Fruit fly (Drosophila melanogaster): ENCODE results near the gene SpdS.

The SpdS gene

DNA sequence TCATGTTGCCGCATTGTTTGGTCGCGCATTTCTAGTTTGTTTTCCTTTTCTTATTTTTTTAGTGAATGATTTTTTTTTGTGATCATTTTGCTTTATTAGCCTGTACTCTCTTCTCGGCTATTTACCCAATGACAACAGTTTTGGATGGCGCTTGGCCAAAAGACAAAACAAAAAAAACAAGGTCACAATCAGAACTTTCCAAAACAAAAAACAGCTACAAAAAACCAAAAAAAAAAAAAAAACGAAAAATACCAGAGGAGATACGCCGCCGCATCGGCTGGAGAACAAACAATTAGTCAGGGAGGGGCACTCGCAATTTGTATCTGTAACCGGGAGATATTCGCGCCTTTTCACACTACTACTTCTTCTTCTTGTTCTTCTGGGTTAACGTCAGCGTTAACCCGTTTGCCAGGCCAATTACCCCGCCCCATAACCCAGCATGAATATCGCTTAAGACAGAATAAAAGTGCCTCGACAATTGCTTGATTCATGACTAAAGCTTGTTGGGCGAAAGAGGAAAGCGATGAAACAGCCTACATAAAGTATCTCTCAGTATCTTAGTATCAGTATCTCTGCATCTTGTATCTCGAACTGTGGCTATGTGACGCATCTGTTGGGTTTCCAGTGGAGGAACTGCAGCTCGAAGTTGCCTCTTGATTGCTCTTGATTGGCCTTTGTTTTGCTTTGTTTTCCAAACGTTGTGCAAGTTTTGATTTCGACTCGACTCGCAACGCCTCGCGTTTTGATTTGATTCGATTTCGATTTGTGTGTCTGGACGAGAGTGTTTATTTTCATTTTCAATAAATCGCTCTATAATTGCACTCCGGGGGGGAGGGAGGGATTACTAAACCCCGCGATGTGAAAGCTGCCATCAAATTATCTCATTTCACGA lies 24.3 kb upstream of the SpdS start:
- TF ChIP-seq fd96Ca (GFP tag; IDR thresholded peaks at IDR 0.05) (no peak), EcR (GFP tag; optimal IDR thresholded peaks at IDR 0.05) (peak; percentile 83)

dm6 chr3R:9608206-9608605 lies 23.2 kb upstream of the SpdS start:
- TF ChIP-seq CG17806 (tag; optimal IDR thresholded peaks at IDR 0.05) (no peak), CG9948 (tag; optimal IDR thresholded peaks at IDR 0.05) (no peak), gl (tag; optimal IDR thresholded peaks at IDR 0.05) (no peak), CG13204 (GFP tag; optimal IDR thresholded peaks at IDR 0.05) (no peak), Pif1B (GFP tag; optimal IDR thresholded peaks at IDR 0.05) (no peak), CG15710 (tag; optimal IDR thresholded peaks at IDR 0.05) (no peak), CG10348 (GFP tag; IDR thresholded peaks at IDR 0.05) (no peak), CG34367 (tag; optimal IDR thresholded peaks at IDR 0.05) (no peak), CG14655 (GFP tag; optimal IDR thresholded peaks at IDR 0.05) (no peak), CG8301 (tag; optimal IDR thresholded peaks at IDR 0.05) (no peak), Ets98B (GFP tag; IDR thresholded peaks at IDR 0.05) (no peak), Snoo (tag; optimal IDR thresholded peaks at IDR 0.05) (no peak), CG8159 (tag; optimal IDR thresholded peaks at IDR 0.05) (no peak), fd96Ca (GFP tag; IDR thresholded peaks at IDR 0.05) (no peak), D1 (tag; optimal IDR thresholded peaks at IDR 0.05) (no peak), EcR (GFP tag; optimal IDR thresholded peaks at IDR 0.05) (no peak)

DNA sequence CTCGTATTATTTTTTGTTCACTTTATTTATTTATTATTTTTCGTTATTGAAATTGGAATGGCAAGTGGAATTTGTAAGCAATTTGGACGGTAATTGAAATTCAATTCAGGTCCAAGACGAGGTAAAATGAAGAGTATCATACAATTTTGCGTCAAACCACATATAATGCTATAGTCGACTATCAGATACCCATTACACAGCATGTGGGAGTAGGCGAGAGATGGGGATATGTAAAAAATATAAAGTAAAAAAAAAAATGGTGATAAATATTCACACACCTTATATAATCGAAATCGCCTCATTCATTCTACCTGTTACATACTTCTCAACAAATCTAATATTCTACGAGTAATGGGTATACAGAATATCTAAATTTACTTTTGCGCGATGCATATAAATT lies 19.2 kb upstream of the SpdS start:
- TF ChIP-seq CG10348 (GFP tag; IDR thresholded peaks at IDR 0.05) (no peak), Snoo (tag; optimal IDR thresholded peaks at IDR 0.05) (no peak), CG14655 (GFP tag; optimal IDR thresholded peaks at IDR 0.05) (no peak), rn (GFP tag; IDR thresholded peaks at IDR 0.05) (no peak), CG4496 (GFP tag; IDR thresholded peaks at IDR 0.05) (no peak), CG13204 (GFP tag; optimal IDR thresholded peaks at IDR 0.05) (no peak), CG32121 (GFP tag; IDR thresholded peaks at IDR 0.05) (no peak), CG12605 (GFP tag; IDR thresholded peaks at IDR 0.05) (no peak), CG17806 (tag; optimal IDR thresholded peaks at IDR 0.05) (no peak), fd96Ca (GFP tag; IDR thresholded peaks at IDR 0.05) (no peak), Pif1A (GFP tag; optimal IDR thresholded peaks at IDR 0.05) (no peak), CG9948 (tag; optimal IDR thresholded peaks at IDR 0.05) (no peak), Ets98B (GFP tag; IDR thresholded peaks at IDR 0.05) (no peak), CG8301 (tag; optimal IDR thresholded peaks at IDR 0.05) (no peak), CG34367 (tag; optimal IDR thresholded peaks at IDR 0.05) (no peak), D1 (tag; optimal IDR thresholded peaks at IDR 0.05) (no peak), Pif1B (GFP tag; optimal IDR thresholded peaks at IDR 0.05) (no peak), EcR (GFP tag; optimal IDR thresholded peaks at IDR 0.05) (no peak)

DNA sequence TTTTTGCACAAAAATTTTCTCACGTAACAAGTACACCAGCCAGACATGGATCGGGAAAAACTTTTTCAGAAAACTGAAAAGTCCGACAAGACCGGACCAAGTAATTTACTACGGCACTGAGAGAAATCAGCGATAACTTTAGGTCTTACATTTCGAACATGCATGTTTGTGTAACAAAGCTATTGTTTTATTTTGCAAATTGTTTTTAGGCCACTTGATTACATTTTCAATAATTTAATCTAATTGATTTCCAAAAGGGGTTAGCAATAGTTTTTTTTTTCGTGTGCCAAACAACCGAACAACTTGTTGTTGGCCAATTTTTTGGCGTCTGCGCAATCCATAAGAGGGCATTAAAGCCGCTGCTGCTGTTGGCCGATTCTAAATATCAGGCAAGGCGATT lies 18.3 kb upstream of the SpdS start:
- TF ChIP-seq Snoo (tag; optimal IDR thresholded peaks at IDR 0.05) (peak; percentile 84), fd96Ca (GFP tag; IDR thresholded peaks at IDR 0.05) (peak; percentile 94), CG10348 (GFP tag; IDR thresholded peaks at IDR 0.05) (peak; percentile 65), CG14655 (GFP tag; optimal IDR thresholded peaks at IDR 0.05) (peak; percentile 83), Pif1B (GFP tag; optimal IDR thresholded peaks at IDR 0.05) (peak; percentile 84), CG8301 (tag; optimal IDR thresholded peaks at IDR 0.05) (peak; percentile 87), Pif1A (GFP tag; optimal IDR thresholded peaks at IDR 0.05) (peak; percentile 92), CG4496 (GFP tag; IDR thresholded peaks at IDR 0.05) (peak; percentile 96), CG34367 (tag; optimal IDR thresholded peaks at IDR 0.05) (peak; percentile 29), D1 (tag; optimal IDR thresholded peaks at IDR 0.05) (no peak), CG8159 (tag; optimal IDR thresholded peaks at IDR 0.05) (peak; percentile 62), CG9948 (tag; optimal IDR thresholded peaks at IDR 0.05) (peak; percentile 52), CG13204 (GFP tag; optimal IDR thresholded peaks at IDR 0.05) (no peak), CG17806 (tag; optimal IDR thresholded peaks at IDR 0.05) (peak; percentile 70), CG32121 (GFP tag; IDR thresholded peaks at IDR 0.05) (peak; percentile 95), CG15710 (tag; optimal IDR thresholded peaks at IDR 0.05) (peak; percentile 24), Ets98B (GFP tag; IDR thresholded peaks at IDR 0.05) (peak; percentile 95), CG12605 (GFP tag; IDR thresholded peaks at IDR 0.05) (peak; percentile 90), gl (tag; optimal IDR thresholded peaks at IDR 0.05) (no peak), EcR (GFP tag; optimal IDR thresholded peaks at IDR 0.05) (no peak), rn (GFP tag; IDR thresholded peaks at IDR 0.05) (peak; percentile 84)

DNA sequence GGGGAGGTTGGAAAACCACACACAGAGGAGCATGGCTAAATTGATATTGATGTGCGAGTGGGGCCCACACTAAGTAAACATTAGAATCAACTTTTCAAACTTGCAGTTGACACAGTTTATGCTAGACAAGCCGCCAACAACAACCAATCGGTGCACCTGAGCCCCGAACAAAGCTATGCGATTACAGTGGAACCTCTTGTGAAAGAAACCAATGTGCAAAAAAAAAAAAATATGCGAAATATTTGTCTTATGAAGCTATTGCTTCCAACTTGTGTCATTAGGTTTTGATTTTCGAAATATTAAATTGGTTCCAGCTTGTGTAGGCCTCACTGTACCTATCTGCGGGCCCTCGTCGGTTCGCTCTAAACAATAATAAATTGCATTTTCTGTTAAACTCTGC lies 13.1 kb upstream of the SpdS start:
- TF ChIP-seq Pif1A (GFP tag; optimal IDR thresholded peaks at IDR 0.05), result peak; percentile 54
- TF ChIP-seq CG10348 (GFP tag; IDR thresholded peaks at IDR 0.05), result peak; percentile 72; the same call in 1 of the 2 replicates
- no peak for TF ChIP-seq CG34367 (tag; optimal IDR thresholded peaks at IDR 0.05)
- TF ChIP-seq EcR (GFP tag; optimal IDR thresholded peaks at IDR 0.05), result no peak
- TF ChIP-seq CG9948 (tag; optimal IDR thresholded peaks at IDR 0.05), result peak; percentile 51
- peak; percentile 94 for TF ChIP-seq fd96Ca (GFP tag; IDR thresholded peaks at IDR 0.05)
- TF ChIP-seq CG13204 (GFP tag; optimal IDR thresholded peaks at IDR 0.05), result no peak
- TF ChIP-seq Snoo (tag; optimal IDR thresholded peaks at IDR 0.05), result peak; percentile 13
- TF ChIP-seq CG15710 (tag; optimal IDR thresholded peaks at IDR 0.05), result peak; percentile 35
- peak; percentile 92 for TF ChIP-seq Ets98B (GFP tag; IDR thresholded peaks at IDR 0.05)
- TF ChIP-seq D1 (tag; optimal IDR thresholded peaks at IDR 0.05), result no peak
- TF ChIP-seq CG8159 (tag; optimal IDR thresholded peaks at IDR 0.05), result peak; percentile 56
- TF ChIP-seq CG12605 (GFP tag; IDR thresholded peaks at IDR 0.05), result peak; percentile 86
- TF ChIP-seq Pif1B (GFP tag; optimal IDR thresholded peaks at IDR 0.05), result peak; percentile 10
- TF ChIP-seq rn (GFP tag; IDR thresholded peaks at IDR 0.05), result peak; percentile 81
- TF ChIP-seq CG8301 (tag; optimal IDR thresholded peaks at IDR 0.05), result peak; percentile 82
- peak; percentile 95 for TF ChIP-seq CG4496 (GFP tag; IDR thresholded peaks at IDR 0.05)
- peak; percentile 77 for TF ChIP-seq CG14655 (GFP tag; optimal IDR thresholded peaks at IDR 0.05)
- TF ChIP-seq CG32121 (GFP tag; IDR thresholded peaks at IDR 0.05), result peak; percentile 93
- peak; percentile 51 for TF ChIP-seq CG17806 (tag; optimal IDR thresholded peaks at IDR 0.05)
- TF ChIP-seq gl (tag; optimal IDR thresholded peaks at IDR 0.05), result no peak
